Worm (Caenorhabditis elegans) whole organism, early embryonic: ENCODE data around the gene coa-7.
A peak's percentile ranks its signal among the peaks of the same experiment; 100 is the strongest.

ENCODE experiments used
- B0310.2 ChIP-seq: sonication (generic microtip); optimal IDR thresholded peaks from 2 replicates; lab custom pipeline; 2016; ENCODE audit warnings: mild to moderate bottlenecking, missing genetic modification characterization, missing compliant biosample characterization
- F13C5.2 ChIP-seq: sonication (generic microtip); optimal IDR thresholded peaks from 2 replicates; lab custom pipeline; 2017; ENCODE audit warnings: mild to moderate bottlenecking, missing genetic modification characterization, inconsistent platforms, missing compliant biosample characterization
- aly-1 ChIP-seq: sonication (generic microtip); optimal IDR thresholded peaks from 2 replicates; lab custom pipeline; 2016; ENCODE audit warnings: missing genetic modification characterization, missing compliant biosample characterization
- ama-1 ChIP-seq: fragments of 150-350 bp; optimal IDR thresholded peaks from 2 replicates; lab custom pipeline; 2014
- ceh-13 ChIP-seq: fragments of 200-800 bp; sonication (Bioruptor generic); optimal IDR thresholded peaks from 2 replicates; lab custom pipeline; 2018; ENCODE audit warnings: mild to moderate bottlenecking, missing genetic modification characterization, missing compliant biosample characterization
- ceh-36 ChIP-seq: sonication (generic microtip); optimal IDR thresholded peaks from 2 replicates; lab custom pipeline; 2016; ENCODE audit warnings: missing genetic modification characterization, inconsistent platforms, missing compliant biosample characterization
- ets-7 ChIP-seq: sonication (generic microtip); optimal IDR thresholded peaks from 2 replicates; lab custom pipeline; 2016; ENCODE audit warnings: missing genotype, missing genetic modification characterization, missing compliant biosample characterization
- flt-1 ChIP-seq: fragments of 200-800 bp; sonication (Bioruptor generic); IDR thresholded peaks from 2 replicates; pipeline ENCODE4 v1.3.6; 2022; ENCODE audit warnings: missing genetic modification characterization, missing compliant biosample characterization
- hmbx-1 ChIP-seq: sonication (generic microtip); optimal IDR thresholded peaks from 2 replicates; lab custom pipeline; 2016; ENCODE audit warnings: mild to moderate bottlenecking, missing genetic modification characterization, missing compliant biosample characterization
- hmg-4 ChIP-seq: fragments of 200-800 bp; sonication (Bioruptor generic); optimal IDR thresholded peaks from 2 replicates; lab custom pipeline; 2018; ENCODE audit warnings: mild to moderate bottlenecking, missing genetic modification characterization, missing compliant biosample characterization
- hnd-1 ChIP-seq: sonication (generic microtip); optimal IDR thresholded peaks from 2 replicates; lab custom pipeline; 2016; ENCODE audit warnings: missing genetic modification characterization, missing compliant biosample characterization
- pes-1 ChIP-seq: fragments of 200-800 bp; sonication (Bioruptor generic); IDR thresholded peaks from 2 replicates; pipeline ENCODE4 v1.3.6; 2022; ENCODE audit warnings: missing genetic modification reagents, missing genetic modification characterization, missing compliant biosample characterization
- scrt-1 ChIP-seq: fragments of 200-800 bp; sonication (Bioruptor generic); IDR thresholded peaks from 2 replicates; pipeline ENCODE4 v1.3.6; 2022; ENCODE audit warnings: missing genetic modification characterization, missing compliant biosample characterization
- sea-1 ChIP-seq: fragments of 200-800 bp; sonication (Bioruptor generic); conservative IDR thresholded peaks from 2 replicates; pipeline ENCODE4 v1.3.6; 2022; ENCODE audit warnings: missing genetic modification characterization, missing compliant biosample characterization
- tbx-11 ChIP-seq: fragments of 200-800 bp; sonication (Bioruptor generic); IDR thresholded peaks from 2 replicates; pipeline ENCODE4 v1.3.6; 2022; ENCODE audit warnings: missing genetic modification characterization, missing compliant biosample characterization
- tbx-37 ChIP-seq: fragments of 200-800 bp; sonication (Bioruptor generic); conservative IDR thresholded peaks from 2 replicates; pipeline ENCODE4 v1.3.6; 2022; ENCODE audit warnings: missing genetic modification reagents, missing genetic modification characterization, missing compliant biosample characterization
- tra-4 ChIP-seq: sonication (generic microtip); optimal IDR thresholded peaks from 2 replicates; lab custom pipeline; 2017; ENCODE audit warnings: missing genetic modification characterization, missing compliant biosample characterization

The coa-7 gene

ce11 chrII:11635745-11636161, 15.2 kb downstream of the coa-7 start:
- 0 out of 2 replicates have a peak, but pooled peaks have one; percentile 10 for TF ChIP-seq flt-1
- no peak for TF ChIP-seq ceh-13
- TF ChIP-seq hmg-4 (GFP tag; lab: Kevin White, UChicago), result peak; percentile 74
- TF ChIP-seq pes-1, result no peak
- TF ChIP-seq F13C5.2 (tag; lab: Kevin White, UChicago), result peak; percentile 37
- no peak for TF ChIP-seq tra-4 (tag; lab: Kevin White, UChicago)
- no peak for TF ChIP-seq aly-1 (tag; lab: Kevin White, UChicago)
- peak; percentile 90 for TF ChIP-seq ama-1 (lab: Kevin White, UChicago)
- no peak for TF ChIP-seq sea-1 (GFP tag; lab: Robert Waterston, UW)
- TF ChIP-seq hnd-1 (tag; lab: Kevin White, UChicago), result no peak
- 0 out of 2 replicates have a peak, but pooled peaks have one; percentile 40 for TF ChIP-seq scrt-1 (GFP tag; lab: Robert Waterston, UW)
- TF ChIP-seq tbx-37, result no peak
- TF ChIP-seq hmbx-1, result no peak
- peak; percentile 7 for TF ChIP-seq ets-7 (tag; lab: Kevin White, UChicago)
- peak; percentile 35 for TF ChIP-seq ceh-36 (tag; lab: Kevin White, UChicago)
- no peak for TF ChIP-seq B0310.2 (tag; lab: Kevin White, UChicago)
- TF ChIP-seq tbx-11 (GFP tag; lab: Robert Waterston, UW), result no peak

- peak; percentile 37 for TF ChIP-seq ets-7 (tag; lab: Kevin White, UChicago)
- peak; percentile 83 for TF ChIP-seq F13C5.2 (tag; lab: Kevin White, UChicago)
- TF ChIP-seq flt-1, result peak; percentile 57
- no peak for TF ChIP-seq ceh-36 (tag; lab: Kevin White, UChicago)
- TF ChIP-seq ceh-13, result peak; percentile 39
- TF ChIP-seq tbx-37, result no peak
- TF ChIP-seq scrt-1 (GFP tag; lab: Robert Waterston, UW), result peak; percentile 58; the same call in 1 of the 2 replicates
- peak; percentile 70 for TF ChIP-seq sea-1 (GFP tag; lab: Robert Waterston, UW)
- peak; percentile 92 for TF ChIP-seq hmg-4 (GFP tag; lab: Kevin White, UChicago)
- TF ChIP-seq ama-1 (lab: Kevin White, UChicago), result peak; percentile 60
- peak; percentile 8 for TF ChIP-seq tra-4 (tag; lab: Kevin White, UChicago)
- TF ChIP-seq B0310.2 (tag; lab: Kevin White, UChicago), result no peak
- peak; percentile 61 for TF ChIP-seq aly-1 (tag; lab: Kevin White, UChicago)
- TF ChIP-seq hnd-1 (tag; lab: Kevin White, UChicago), result peak; percentile 15
- TF ChIP-seq tbx-11 (GFP tag; lab: Robert Waterston, UW), result peak; percentile 55; the same call in 1 of the 2 replicates
- TF ChIP-seq pes-1, result no peak; the same call in 1 of the 2 replicates
- no peak for TF ChIP-seq hmbx-1
Measured at ce11 chrII:11634681-11635527, 16.0 kb downstream of the coa-7 start.

- TF ChIP-seq ceh-13 (no peak), ets-7 (tag; lab: Kevin White, UChicago) (peak; percentile 36), scrt-1 (GFP tag; lab: Robert Waterston, UW) (0 out of 2 replicates have a peak, but pooled peaks have one; percentile 50), sea-1 (GFP tag; lab: Robert Waterston, UW) (0 out of 2 replicates have a peak, but pooled peaks have one; percentile 13), aly-1 (tag; lab: Kevin White, UChicago) (no peak), hmg-4 (GFP tag; lab: Kevin White, UChicago) (peak; percentile 90), flt-1 (peak; percentile 4; the same call in 1 of the 2 replicates), B0310.2 (tag; lab: Kevin White, UChicago) (peak; percentile 66), hnd-1 (tag; lab: Kevin White, UChicago) (no peak), F13C5.2 (tag; lab: Kevin White, UChicago) (peak; percentile 23), ceh-36 (tag; lab: Kevin White, UChicago) (peak; percentile 2)
Measured at ce11 chrII:11634057-11634676, 16.8 kb downstream of the coa-7 start.

ce11 chrII:11633509-11633908, 17.4 kb downstream of the coa-7 start, which contains the start of gene din-1:
Gene din-1 (minus strand): TSS chrII:11633609.
- no peak for TF ChIP-seq ceh-36 (tag; lab: Kevin White, UChicago)
- TF ChIP-seq ceh-13, result no peak
- TF ChIP-seq F13C5.2 (tag; lab: Kevin White, UChicago), result no peak
- TF ChIP-seq hmg-4 (GFP tag; lab: Kevin White, UChicago), result no peak
- no peak for TF ChIP-seq aly-1 (tag; lab: Kevin White, UChicago)
- no peak for TF ChIP-seq B0310.2 (tag; lab: Kevin White, UChicago)
- no peak for TF ChIP-seq tbx-37
- TF ChIP-seq pes-1, result no peak

- peak; percentile 63 for TF ChIP-seq hmg-4 (GFP tag; lab: Kevin White, UChicago)
- TF ChIP-seq hnd-1 (tag; lab: Kevin White, UChicago), result no peak
Measured at ce11 chrII:11632689-11633088, 18.3 kb downstream of the coa-7 start.

ce11 chrII:11629957-11630356, 21.0 kb downstream of the coa-7 start:
- TF ChIP-seq tra-4 (tag; lab: Kevin White, UChicago), result no peak
- TF ChIP-seq tbx-11 (GFP tag; lab: Robert Waterston, UW), result no peak
- TF ChIP-seq scrt-1 (GFP tag; lab: Robert Waterston, UW), result no peak
- TF ChIP-seq F13C5.2 (tag; lab: Kevin White, UChicago), result no peak
- peak; percentile 8 for TF ChIP-seq B0310.2 (tag; lab: Kevin White, UChicago)
- 0 out of 2 replicates have a peak, but pooled peaks have one; percentile 9 for TF ChIP-seq sea-1 (GFP tag; lab: Robert Waterston, UW)
- peak; percentile 3 for TF ChIP-seq hmg-4 (GFP tag; lab: Kevin White, UChicago)
- TF ChIP-seq ama-1 (lab: Kevin White, UChicago), result no peak
- TF ChIP-seq hmbx-1, result no peak
- no peak for TF ChIP-seq ets-7 (tag; lab: Kevin White, UChicago)
- TF ChIP-seq ceh-36 (tag; lab: Kevin White, UChicago), result no peak
